Fruit fly (Drosophila melanogaster) whole organism, embryonic: Measurements from ENCODE around the gene mop.

ENCODE experiments used
- Adf1 ChIP-seq: fragments of 200-800 bp; sonication (Bioruptor generic); IDR thresholded peaks from 2 replicates; pipeline ENCODE4 v1.3.6; 2022; ENCODE audit warnings: missing biosample characterization, missing genetic modification characterization
- Atf-2 ChIP-seq: fragments of 200-800 bp; sonication (Bioruptor generic); optimal IDR thresholded peaks from 2 replicates; lab custom pipeline; 2016; ENCODE audit warnings: missing biosample characterization, missing genetic modification characterization
- B-H2 ChIP-seq: fragments of 200-800 bp; sonication (Bioruptor generic); optimal IDR thresholded peaks from 2 replicates; lab custom pipeline; 2018; ENCODE audit warnings: missing biosample characterization, mild to moderate bottlenecking, missing genetic modification characterization
- Bgb ChIP-seq: fragments of 200-800 bp; sonication (Bioruptor generic); IDR thresholded peaks from 2 replicates; pipeline ENCODE4 v1.3.6; 2022; ENCODE audit warnings: missing biosample characterization, missing genetic modification characterization; ENCODE audit not compliant: partially characterized antibody
- CG10209 ChIP-seq: fragments of 200-800 bp; sonication (Bioruptor generic); optimal IDR thresholded peaks from 3 replicates; lab custom pipeline; 2017; ENCODE audit warnings: missing biosample characterization, mild to moderate bottlenecking, missing genetic modification characterization, missing genetic modification reagents
- CG1024 ChIP-seq: fragments of 200-800 bp; sonication (Bioruptor generic); IDR thresholded peaks from 2 replicates; pipeline ENCODE4 v1.3.6; 2022; ENCODE audit warnings: missing biosample characterization, missing genetic modification characterization
- CG10274 ChIP-seq: fragments of 200-800 bp; sonication (Bioruptor generic); optimal IDR thresholded peaks from 3 replicates; lab custom pipeline; 2017; ENCODE audit warnings: missing biosample characterization, mild to moderate bottlenecking, missing genetic modification characterization
- CG11456 ChIP-seq: fragments of 200-800 bp; sonication (Bioruptor generic); IDR thresholded peaks from 3 replicates; pipeline ENCODE4 v1.3.6; 2022; ENCODE audit warnings: missing biosample characterization, missing genetic modification characterization
- CG12769 ChIP-seq: fragments of 200-800 bp; sonication (Bioruptor generic); optimal IDR thresholded peaks from 2 replicates; lab custom pipeline; 2019; ENCODE audit warnings: missing biosample characterization, mild to moderate bottlenecking, missing genetic modification characterization, moderate library complexity
- CG14014 ChIP-seq: fragments of 200-800 bp; sonication (Bioruptor generic); IDR thresholded peaks from 2 replicates; pipeline ENCODE4 v1.3.6; 2022; ENCODE audit warnings: missing biosample characterization, missing genetic modification characterization
- CG14965 ChIP-seq: fragments of 200-800 bp; sonication (Bioruptor generic); optimal IDR thresholded peaks from 2 replicates; lab custom pipeline; 2016; ENCODE audit warnings: missing biosample characterization, missing genetic modification characterization, borderline replicate concordance
- CG17568 ChIP-seq: fragments of 200-800 bp; sonication (Bioruptor generic); optimal IDR thresholded peaks from 2 replicates; lab custom pipeline; 2018; ENCODE audit warnings: missing biosample characterization, mild to moderate bottlenecking, missing genetic modification characterization, moderate library complexity
- CG17829 ChIP-seq: fragments of 200-800 bp; optimal IDR thresholded peaks from 2 replicates; lab custom pipeline; 2019; ENCODE audit warnings: missing biosample characterization, mild to moderate bottlenecking, missing genetic modification characterization, moderate library complexity
- CG18476 ChIP-seq: fragments of 200-800 bp; sonication (Bioruptor generic); optimal IDR thresholded peaks from 2 replicates; lab custom pipeline; 2016; ENCODE audit warnings: missing biosample characterization, mild to moderate bottlenecking, missing genetic modification characterization
- CG2120 ChIP-seq: fragments of 200-800 bp; sonication (Bioruptor generic); optimal IDR thresholded peaks from 3 replicates; lab custom pipeline; 2016; ENCODE audit warnings: missing biosample characterization, missing genetic modification characterization
- CG30431 ChIP-seq: fragments of 200-800 bp; sonication (Bioruptor generic); optimal IDR thresholded peaks from 2 replicates; lab custom pipeline; 2017; ENCODE audit warnings: missing biosample characterization, missing genetic modification characterization
- CG31224 ChIP-seq: fragments of 200-800 bp; sonication (Bioruptor generic); IDR thresholded peaks from 2 replicates; pipeline ENCODE4 v1.3.6; 2022; ENCODE audit warnings: missing biosample characterization, missing genetic modification characterization
- CG4820 ChIP-seq: fragments of 200-800 bp; sonication (Bioruptor generic); optimal IDR thresholded peaks from 3 replicates; lab custom pipeline; 2016; ENCODE audit warnings: missing biosample characterization, missing genetic modification characterization
- CG5180 ChIP-seq: fragments of 200-800 bp; sonication (Bioruptor generic); optimal IDR thresholded peaks from 3 replicates; lab custom pipeline; 2017; ENCODE audit warnings: missing biosample characterization, missing genetic modification characterization, mild to moderate bottlenecking, moderate library complexity, missing genetic modification reagents
- CG6791 ChIP-seq: fragments of 200-800 bp; sonication (Bioruptor generic); IDR thresholded peaks from 3 replicates; pipeline ENCODE4 v1.3.6; 2022; ENCODE audit warnings: missing biosample characterization, missing genetic modification characterization; ENCODE audit not compliant: partially characterized antibody
- CG8478 ChIP-seq: fragments of >200 bp; optimal IDR thresholded peaks from 2 replicates; lab custom pipeline; 2018
- CG8924 ChIP-seq: fragments of 200-800 bp; optimal IDR thresholded peaks from 3 replicates; lab custom pipeline; 2019; ENCODE audit warnings: missing biosample characterization, mild to moderate bottlenecking, missing genetic modification characterization, moderate library complexity
- Deaf1 ChIP-seq: fragments of 200-800 bp; optimal IDR thresholded peaks from 3 replicates; lab custom pipeline; 2019; ENCODE audit warnings: missing biosample characterization, mild to moderate bottlenecking, missing genetic modification characterization, moderate library complexity
- Dll ChIP-seq: fragments of 200-800 bp; sonication (Bioruptor generic); IDR thresholded peaks from 4 replicates; pipeline ENCODE4 v1.3.6; 2022; ENCODE audit warnings: missing biosample characterization, missing genetic modification characterization; ENCODE audit not compliant: partially characterized antibody
- Dref ChIP-seq: fragments of 200-800 bp; sonication (Bioruptor generic); IDR thresholded peaks from 2 replicates; pipeline ENCODE4 v1.3.6; 2022; ENCODE audit warnings: missing biosample characterization, missing genetic modification characterization
- GATAe ChIP-seq: fragments of 200-800 bp; sonication (Bioruptor generic); conservative IDR thresholded peaks from 2 replicates; pipeline ENCODE4 v1.3.6; 2022; ENCODE audit warnings: missing biosample characterization, missing genetic modification characterization
- Neu2 ChIP-seq: fragments of 200-800 bp; sonication (Bioruptor generic); optimal IDR thresholded peaks from 3 replicates; lab custom pipeline; 2016; ENCODE audit warnings: missing biosample characterization, missing genetic modification characterization, borderline replicate concordance
- PHDP ChIP-seq: fragments of 200-800 bp; sonication (Bioruptor generic); optimal IDR thresholded peaks from 3 replicates; lab custom pipeline; 2018; ENCODE audit warnings: missing biosample characterization, mild to moderate bottlenecking, missing genetic modification characterization, moderate library complexity
- Usf ChIP-seq: fragments of 200-800 bp; sonication (Bioruptor generic); optimal IDR thresholded peaks from 2 replicates; lab custom pipeline; 2017; ENCODE audit warnings: missing genotype, missing biosample characterization, missing genetic modification characterization
- Xbp1 ChIP-seq: fragments of 200-800 bp; sonication (Bioruptor generic); optimal IDR thresholded peaks from 3 replicates; lab custom pipeline; 2016; ENCODE audit warnings: missing biosample characterization, mild to moderate bottlenecking, missing genetic modification characterization
- aop ChIP-seq: fragments of 200-800 bp; sonication (Bioruptor generic); IDR thresholded peaks from 2 replicates; pipeline ENCODE4 v1.3.6; 2022; ENCODE audit warnings: missing biosample characterization, missing genetic modification characterization
- chif ChIP-seq, 2 experiments: fragments of 200-800 bp; sonication (Bioruptor generic); optimal IDR thresholded peaks; 3 replicates each; lab custom pipeline; 2016; ENCODE audit warnings: missing biosample characterization in 2 of 2, missing genetic modification characterization in 2 of 2
- crc ChIP-seq: fragments of 200-800 bp; sonication (Bioruptor generic); optimal IDR thresholded peaks from 2 replicates; lab custom pipeline; 2016; ENCODE audit warnings: missing biosample characterization, missing genetic modification characterization
- crp ChIP-seq, 2 experiments: fragments of 200-800 bp; sonication (Bioruptor generic); optimal IDR thresholded peaks; 2 replicates in 1 of 2; 3 replicates in 1 of 2; lab custom pipeline; 2017; ENCODE audit warnings: missing biosample characterization in 2 of 2, missing genetic modification characterization in 2 of 2, mild to moderate bottlenecking in 1 of 2, moderate library complexity in 1 of 2
- dysf ChIP-seq: fragments of 200-800 bp; sonication (Bioruptor generic); IDR thresholded peaks from 3 replicates; pipeline ENCODE4 v1.3.6; 2022; ENCODE audit warnings: missing biosample characterization, missing genetic modification characterization
- exex ChIP-seq: fragments of 200-800 bp; sonication (Bioruptor generic); optimal IDR thresholded peaks from 4 replicates; lab custom pipeline; 2018; ENCODE audit warnings: missing biosample characterization, mild to moderate bottlenecking, missing genetic modification characterization, moderate library complexity
- gem ChIP-seq: fragments of 200-800 bp; sonication (Bioruptor generic); optimal IDR thresholded peaks from 2 replicates; lab custom pipeline; 2019; ENCODE audit warnings: missing biosample characterization, mild to moderate bottlenecking, missing genetic modification characterization, moderate library complexity
- h ChIP-seq: fragments of >200 bp; optimal IDR thresholded peaks from 2 replicates; lab custom pipeline; 2017
- kah ChIP-seq: fragments of 200-800 bp; sonication (Bioruptor generic); optimal IDR thresholded peaks from 2 replicates; lab custom pipeline; 2018; ENCODE audit warnings: missing biosample characterization, mild to moderate bottlenecking, missing genetic modification characterization
- ken ChIP-seq: fragments of 200-800 bp; sonication (Bioruptor generic); IDR thresholded peaks from 3 replicates; pipeline ENCODE4 v1.3.6; 2022; ENCODE audit warnings: missing biosample characterization, missing genetic modification characterization
- lola ChIP-seq, 3 experiments: fragments of >200 bp in 2 of 3; fragments of 200-800 bp in 1 of 3; sonication (Bioruptor generic) in 1 of 3; optimal IDR thresholded peaks; 2 replicates each; lab custom pipeline; 2017 to 2019; ENCODE audit warnings: missing biosample characterization in 3 of 3, missing genetic modification characterization in 3 of 3, mild to moderate bottlenecking in 1 of 3, moderate library complexity in 1 of 3
- mld ChIP-seq: fragments of 200-800 bp; sonication (Bioruptor generic); IDR thresholded peaks from 3 replicates; pipeline ENCODE4 v1.3.6; 2022; ENCODE audit warnings: missing biosample characterization, missing genetic modification characterization; ENCODE audit not compliant: partially characterized antibody
- psq ChIP-seq: fragments of 200-800 bp; sonication (Bioruptor generic); optimal IDR thresholded peaks from 2 replicates; lab custom pipeline; 2017; ENCODE audit warnings: missing biosample characterization, missing genetic modification characterization
- pzg ChIP-seq: fragments of 200-800 bp; sonication (Bioruptor generic); optimal IDR thresholded peaks from 3 replicates; lab custom pipeline; 2018; ENCODE audit warnings: missing biosample characterization, mild to moderate bottlenecking, missing genetic modification characterization, moderate library complexity
- repo ChIP-seq: fragments of 200-800 bp; sonication (Bioruptor generic); optimal IDR thresholded peaks from 2 replicates; lab custom pipeline; 2016; ENCODE audit warnings: missing biosample characterization, missing genetic modification characterization
- sc ChIP-seq, 3 experiments: fragments of >200 bp in 2 of 3; fragments of 200-800 bp in 1 of 3; sonication (Bioruptor generic) in 1 of 3; optimal IDR thresholded peaks; 2 replicates in 2 of 3; 3 replicates in 1 of 3; lab custom pipeline; 2017; ENCODE audit warnings: mild to moderate bottlenecking in 1 of 3, missing biosample characterization in 1 of 3, missing genetic modification characterization in 1 of 3, missing genetic modification reagents in 1 of 3
- shn ChIP-seq: fragments of 200-800 bp; sonication (Bioruptor generic); optimal IDR thresholded peaks from 3 replicates; lab custom pipeline; 2016; ENCODE audit warnings: missing biosample characterization, missing genetic modification characterization
- tio ChIP-seq: fragments of 200-800 bp; sonication (Bioruptor generic); optimal IDR thresholded peaks from 2 replicates; lab custom pipeline; 2017; ENCODE audit warnings: missing biosample characterization, missing genetic modification characterization, inconsistent platforms
- trem ChIP-seq: fragments of 200-800 bp; optimal IDR thresholded peaks from 3 replicates; lab custom pipeline; 2019; ENCODE audit warnings: missing biosample characterization, mild to moderate bottlenecking, missing genetic modification characterization, moderate library complexity
- unc-4 ChIP-seq: fragments of 200-800 bp; sonication (Bioruptor generic); IDR thresholded peaks from 2 replicates; pipeline ENCODE4 v1.3.6; 2022; ENCODE audit warnings: missing biosample characterization, missing genetic modification characterization; ENCODE audit not compliant: partially characterized antibody
- yki ChIP-seq: fragments of >200 bp; optimal IDR thresholded peaks from 3 replicates; lab custom pipeline; 2018

mop gene

DNA sequence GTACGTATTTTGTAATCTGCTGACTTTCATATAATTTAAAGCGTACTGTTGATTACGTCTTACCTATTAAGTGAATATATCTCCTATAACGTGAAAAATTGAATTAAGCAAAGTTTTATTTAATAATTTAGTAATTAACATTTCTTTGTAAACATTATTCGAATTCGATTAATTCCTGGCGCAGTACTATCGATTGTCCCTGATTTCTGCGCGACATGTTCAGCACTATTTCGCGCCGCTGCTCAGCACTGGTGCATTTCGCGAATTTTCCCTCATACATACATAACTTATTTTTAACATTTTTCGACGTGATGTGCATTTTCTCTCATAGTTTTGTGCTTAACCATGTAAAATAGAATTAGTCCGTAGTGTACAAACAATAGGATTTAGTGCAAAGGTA is 13.7 kb upstream of the mop start, which contains the start of gene Helz (continued):
- TF ChIP-seq CG8478 (lab: Kevin White, UChicago) (no peak), Bgb (peak; percentile 35), CG10274 (GFP tag; lab: Kevin White, UChicago) (no peak), CG18476 (GFP tag; lab: Kevin White, UChicago) (no peak), CG4820 (GFP tag; lab: Kevin White, UChicago) (no peak), GATAe (no peak), CG12769 (tag; lab: Kevin White, UChicago) (no peak), aop (GFP tag; lab: Robert Waterston, UW) (no peak), CG10209 (GFP tag; lab: Kevin White, UChicago) (no peak), Xbp1 (GFP tag; lab: Kevin White, UChicago) (peak; percentile 33), crc (GFP tag; lab: Kevin White, UChicago) (no peak), PHDP (no peak), crp (GFP tag; optimal IDR thresholded peaks at IDR 0.05; lab: Kevin White, UChicago) (no peak), CG14014 (GFP tag; lab: Robert Waterston, UW) (peak; percentile 34; the same call in 1 of the 2 replicates), dysf (GFP tag; lab: Robert Waterston, UW) (peak; percentile 31; the same call in 1 of the 3 replicates), psq (GFP tag; lab: Kevin White, UChicago) (no peak), CG2120 (GFP tag; lab: Kevin White, UChicago) (no peak), CG11456 (GFP tag; lab: Robert Waterston, UW) (peak; percentile 30; the same call in 1 of the 3 replicates), mld (GFP tag; lab: Robert Waterston, UW) (no peak), CG14965 (GFP tag; lab: Kevin White, UChicago) (no peak), sc (optimal IDR thresholded peaks at IDR 0.05; lab: Kevin White, UChicago) (no peak), sc (GFP tag; optimal IDR thresholded peaks at IDR 0.05; lab: Kevin White, UChicago) (no peak), pzg (peak; percentile 59), repo (GFP tag; lab: Kevin White, UChicago) (no peak), CG30431 (GFP tag; lab: Kevin White, UChicago) (no peak), gem (tag; lab: Kevin White, UChicago) (no peak), CG5180 (GFP tag; lab: Kevin White, UChicago) (no peak), kah (GFP tag; lab: Kevin White, UChicago) (no peak), CG17829 (no peak), chif (GFP tag; optimal IDR thresholded peaks at IDR 0.05; lab: Kevin White, UChicago) (peak in 1 of 2 experiments; percentile 19), shn (GFP tag; lab: Kevin White, UChicago) (no peak), trem (no peak), Neu2 (no peak), CG17568 (GFP tag; lab: Kevin White, UChicago) (no peak), tio (GFP tag; lab: Kevin White, UChicago) (no peak), unc-4 (GFP tag; lab: Robert Waterston, UW) (no peak; the same call in 1 of the 2 replicates), Atf-2 (GFP tag; lab: Kevin White, UChicago) (no peak), CG6791 (GFP tag; lab: Robert Waterston, UW) (no peak), h (no peak), exex (tag; lab: Kevin White, UChicago) (no peak), ken (GFP tag; lab: Robert Waterston, UW) (0 out of 3 replicates have a peak, but pooled peaks have one; percentile 16), CG1024 (no peak), Adf1 (GFP tag; lab: Robert Waterston, UW) (no peak), Deaf1 (tag; lab: Kevin White, UChicago) (no peak), Dref (GFP tag; lab: Robert Waterston, UW) (peak; percentile 90), Usf (GFP tag; lab: Kevin White, UChicago) (no peak), yki (lab: Kevin White, UChicago) (no peak), B-H2 (peak; percentile 82), lola (GFP tag; optimal IDR thresholded peaks at IDR 0.05; lab: Kevin White, UChicago) (no peak), CG31224 (GFP tag; lab: Robert Waterston, UW) (no peak), CG8924 (no peak), Dll (GFP tag; lab: Robert Waterston, UW) (no peak)
